Fruit fly (Drosophila melanogaster) whole organism: Measurements from ENCODE around the gene Zip89B.

Experiments used
- EcR ChIP-seq, 2 experiments: fragments of >200 bp; optimal IDR thresholded peaks; 2 replicates each; lab custom pipeline; 2017; ENCODE audit warnings: missing biosample characterization in 2 of 2, missing genetic modification characterization in 2 of 2, missing genetic modification reagents in 2 of 2
- usp ChIP-seq: fragments of >200 bp; optimal IDR thresholded peaks from 2 replicates; lab custom pipeline; 2017; ENCODE audit warnings: missing biosample characterization, missing genetic modification characterization, mixed read lengths

dm6 chr3R:16351044-16351443 is 45.5 kb downstream of the Zip89B start:
- TF ChIP-seq EcR (GFP tag; optimal IDR thresholded peaks at IDR 0.05; lab: Kevin White, UChicago) (no peak), usp (GFP tag; lab: Kevin White, UChicago) (no peak)
